Worm (Caenorhabditis elegans) whole organism, young adult: Measurements from ENCODE around the gene F37A4.1.

ENCODE experiments used
- C17E4.6 ChIP-seq: fragments of 200-800 bp; sonication (Bioruptor generic); IDR thresholded peaks from 2 replicates; pipeline ENCODE4 v1.3.6; 2022; ENCODE audit warnings: missing genetic modification reagents, missing genetic modification characterization, missing compliant biosample characterization
- Y53G8AR.9 ChIP-seq: fragments of 200-800 bp; sonication (Bioruptor generic); conservative IDR thresholded peaks from 2 replicates; pipeline ENCODE4 v1.3.6; 2022; ENCODE audit warnings: missing genetic modification reagents, missing genetic modification characterization, missing compliant biosample characterization
- athp-1 ChIP-seq: sonication (generic microtip); optimal IDR thresholded peaks from 2 replicates; lab custom pipeline; 2017; ENCODE audit warnings: mild to moderate bottlenecking, missing genetic modification characterization, missing compliant biosample characterization
- lin-26 ChIP-seq: fragments of 200-800 bp; sonication (Bioruptor generic); IDR thresholded peaks from 2 replicates; pipeline ENCODE4 v1.3.6; 2022; ENCODE audit warnings: missing genetic modification reagents, missing genetic modification characterization, missing compliant biosample characterization
- mcd-1 ChIP-seq: fragments of 200-800 bp; sonication (Bioruptor generic); IDR thresholded peaks from 2 replicates; pipeline ENCODE4 v1.3.6; 2022; ENCODE audit warnings: missing genetic modification reagents, missing genetic modification characterization, missing compliant biosample characterization
- snpc-3.4 ChIP-seq: sonication (generic microtip); optimal IDR thresholded peaks from 2 replicates; lab custom pipeline; 2017; ENCODE audit warnings: missing genetic modification characterization, mild to moderate bottlenecking, missing compliant biosample characterization, antibody characterized with exemption, moderate library complexity, missing genotype, missing genetic modification reagents
- tbp1 ChIP-seq: fragments of 200-800 bp; sonication (Bioruptor generic); optimal IDR thresholded peaks from 2 replicates; lab custom pipeline; 2018; ENCODE audit warnings: mild to moderate bottlenecking, missing genetic modification characterization, missing compliant biosample characterization

Gene F37A4.1

ce11 chrIII:6752612-6753011 is 29.4 kb downstream of the F37A4.1 start (continued):
- TF ChIP-seq lin-26 (GFP tag; lab: Robert Waterston, UW) (no peak), tbp1 (GFP tag; lab: Kevin White, UChicago) (no peak), C17E4.6 (GFP tag; lab: Robert Waterston, UW) (no peak)

ce11 chrIII:6756769-6757168 is 33.6 kb downstream of the F37A4.1 start:
- no peak for TF ChIP-seq lin-26 (GFP tag; lab: Robert Waterston, UW)
- TF ChIP-seq snpc-3.4 (tag; lab: Kevin White, UChicago): no peak
- no peak for TF ChIP-seq athp-1 (tag; lab: Kevin White, UChicago)
- TF ChIP-seq Y53G8AR.9 (GFP tag; lab: Robert Waterston, UW): no peak
- no peak for TF ChIP-seq mcd-1 (GFP tag; lab: Robert Waterston, UW)
